1 fruit fly cellular context compared by ENCODE assay signal in the genomic region with DNA sequence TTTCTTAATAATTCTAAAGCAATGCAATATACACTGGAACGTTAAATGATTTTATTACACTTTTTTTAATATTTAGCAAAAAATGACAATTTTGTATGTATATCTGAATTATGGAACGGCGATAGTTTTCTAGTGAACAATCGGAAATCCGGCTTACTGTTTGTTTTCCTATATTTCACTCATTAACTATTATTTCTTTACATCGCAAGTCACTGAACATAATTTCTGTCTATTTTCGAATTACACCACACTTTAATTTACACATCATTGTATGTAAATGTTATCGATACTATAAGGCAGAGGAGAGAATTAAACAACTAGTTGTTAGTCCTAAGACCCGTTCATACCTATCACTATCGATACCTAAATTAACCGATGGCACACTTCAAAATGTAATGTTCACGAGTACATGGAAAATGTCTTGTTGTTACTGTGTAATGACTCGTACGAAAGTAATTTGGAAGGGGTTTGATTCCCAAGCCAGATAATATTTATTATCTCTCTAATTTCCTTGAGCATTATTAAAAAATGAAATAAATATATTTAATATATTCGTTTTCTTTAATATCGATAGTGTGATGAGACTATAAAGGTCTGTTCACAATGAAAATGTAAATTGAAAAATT.
TF ChIP-seq lines count a peak whose summit lies in the region.

A gene (minus strand): TSS at position 296 of the 626 bp plus-strand sequence.

TF ChIP-seq in whole organism, embryonic, 481 proteins besides CTCF, POLR2A, EP300 and RAD21 (continued from another document):
- TF ChIP-seq ci (GFP tag; IDR thresholded peaks at IDR 0.05; lab: Robert Waterston, UW) (peak; percentile 92), kni (GFP tag; optimal IDR thresholded peaks at IDR 0.05; lab: Kevin White, UChicago) (no peak), Adf1 (GFP tag; IDR thresholded peaks at IDR 0.05; lab: Robert Waterston, UW) (peak; percentile 65; the same call in 1 of the 2 replicates), lmd (GFP tag; IDR thresholded peaks at IDR 0.05; lab: Robert Waterston, UW) (peak; percentile 97), CG3847 (GFP tag; IDR thresholded peaks at IDR 0.05; lab: Robert Waterston, UW) (no peak; the same call in 1 of the 2 replicates), Atf6 (GFP tag; IDR thresholded peaks at IDR 0.05; lab: Robert Waterston, UW) (peak; percentile 82), Rfx (GFP tag; IDR thresholded peaks at IDR 0.05; lab: Robert Waterston, UW) (peak; percentile 97), dan (GFP tag; IDR thresholded peaks at IDR 0.05; lab: Robert Waterston, UW) (no peak), CG13624 (GFP tag; optimal IDR thresholded peaks at IDR 0.05; lab: Kevin White, UChicago) (peak; percentile 47), CG6175 (GFP tag; IDR thresholded peaks at IDR 0.05; lab: Robert Waterston, UW) (peak; percentile 88; the same call in 1 of the 3 replicates), CrebB (tag; optimal IDR thresholded peaks at IDR 0.05; lab: Kevin White, UChicago) (peak; percentile 57), CG8290 (GFP tag; optimal IDR thresholded peaks at IDR 0.05; lab: Kevin White, UChicago) (peak; percentile 87), CG8290 (tag; optimal IDR thresholded peaks at IDR 0.05; lab: Kevin White, UChicago) (peak; percentile 22 to 83), Ada2b (GFP tag; IDR thresholded peaks at IDR 0.05; lab: Robert Waterston, UW) (peak; percentile 89), CG7372 (GFP tag; IDR thresholded peaks at IDR 0.05; lab: Robert Waterston, UW) (peak; percentile 95), Abd-B (GFP tag; optimal IDR thresholded peaks at IDR 0.05; lab: Kevin White, UChicago) (peak; percentile 99), schlank (tag; optimal IDR thresholded peaks at IDR 0.05; lab: Kevin White, UChicago) (peak; percentile 60)
